Fruit fly (Drosophila melanogaster): ENCODE measurements around the gene CG17738.
A peak's percentile ranks its signal among the peaks of the same experiment; 100 is the strongest.

The CG17738 gene

dm6 chr3R:12229113-12229512 lies 41.6 kb upstream of the CG17738 start, which contains the start of gene CG3916:
Gene CG3916 (plus strand): TSS chr3R:12229413.
- no peak for TF ChIP-seq CG13204 (GFP tag; optimal IDR thresholded peaks at IDR 0.05)
- TF ChIP-seq CG4496 (GFP tag; IDR thresholded peaks at IDR 0.05), result no peak
- no peak for TF ChIP-seq Snoo (tag; optimal IDR thresholded peaks at IDR 0.05)
- TF ChIP-seq CG12605 (GFP tag; IDR thresholded peaks at IDR 0.05), result no peak
- TF ChIP-seq CG8159 (tag; optimal IDR thresholded peaks at IDR 0.05), result no peak
- no peak for TF ChIP-seq D1 (tag; optimal IDR thresholded peaks at IDR 0.05)
- TF ChIP-seq CG32121 (GFP tag; IDR thresholded peaks at IDR 0.05), result no peak
- TF ChIP-seq CG9948 (tag; optimal IDR thresholded peaks at IDR 0.05), result no peak
- TF ChIP-seq Pif1B (GFP tag; optimal IDR thresholded peaks at IDR 0.05), result no peak
- TF ChIP-seq Pif1A (GFP tag; optimal IDR thresholded peaks at IDR 0.05), result no peak
- no peak for TF ChIP-seq CG8301 (tag; optimal IDR thresholded peaks at IDR 0.05)
- TF ChIP-seq CG34367 (tag; optimal IDR thresholded peaks at IDR 0.05), result no peak
- no peak for TF ChIP-seq CG15710 (tag; optimal IDR thresholded peaks at IDR 0.05)
- no peak for TF ChIP-seq rn (GFP tag; IDR thresholded peaks at IDR 0.05)
- no peak for TF ChIP-seq CG14655 (GFP tag; optimal IDR thresholded peaks at IDR 0.05)
- no peak for TF ChIP-seq gl (tag; optimal IDR thresholded peaks at IDR 0.05)
- TF ChIP-seq CG10348 (GFP tag; IDR thresholded peaks at IDR 0.05), result no peak

dm6 chr3R:12232629-12233028 lies 38.1 kb upstream of the CG17738 start, which contains the start of gene Pglym87:
Gene Pglym87 (minus strand): TSS chr3R:12232729.
- TF ChIP-seq CG9948 (tag; optimal IDR thresholded peaks at IDR 0.05), result no peak
- no peak for TF ChIP-seq CG10348 (GFP tag; IDR thresholded peaks at IDR 0.05)

- TF ChIP-seq fd96Ca (GFP tag; IDR thresholded peaks at IDR 0.05), result no peak
- TF ChIP-seq CG13204 (GFP tag; optimal IDR thresholded peaks at IDR 0.05), result no peak
- no peak for TF ChIP-seq CG14655 (GFP tag; optimal IDR thresholded peaks at IDR 0.05)
Measured at dm6 chr3R:12234584-12234983, 36.1 kb upstream of the CG17738 start, which contains the start of gene Cyp313a5. Gene Cyp313a5 (minus strand): TSS chr3R:12234684.

- TF ChIP-seq Pif1B (GFP tag; optimal IDR thresholded peaks at IDR 0.05) (no peak), Snoo (tag; optimal IDR thresholded peaks at IDR 0.05) (no peak), CG32121 (GFP tag; IDR thresholded peaks at IDR 0.05) (no peak), Ets98B (GFP tag; IDR thresholded peaks at IDR 0.05) (no peak), CG15710 (tag; optimal IDR thresholded peaks at IDR 0.05) (no peak), EcR (GFP tag; optimal IDR thresholded peaks at IDR 0.05) (no peak), fd96Ca (GFP tag; IDR thresholded peaks at IDR 0.05) (no peak), CG13204 (GFP tag; optimal IDR thresholded peaks at IDR 0.05) (no peak), CG12605 (GFP tag; IDR thresholded peaks at IDR 0.05) (no peak)
Measured at dm6 chr3R:12236804-12237203, 33.9 kb upstream of the CG17738 start, which contains the start of gene Cyp313a2. Gene Cyp313a2 (minus strand): TSS chr3R:12236904.

dm6 chr3R:12239166-12239565 lies 31.5 kb upstream of the CG17738 start, which contains the start of gene Cyp313a3:
Gene Cyp313a3 (minus strand): TSS chr3R:12239266.
- TF ChIP-seq CG17806 (tag; optimal IDR thresholded peaks at IDR 0.05) (no peak), fd96Ca (GFP tag; IDR thresholded peaks at IDR 0.05) (no peak), CG34367 (tag; optimal IDR thresholded peaks at IDR 0.05) (no peak), CG10348 (GFP tag; IDR thresholded peaks at IDR 0.05) (no peak), CG8159 (tag; optimal IDR thresholded peaks at IDR 0.05) (no peak), rn (GFP tag; IDR thresholded peaks at IDR 0.05) (no peak), CG32121 (GFP tag; IDR thresholded peaks at IDR 0.05) (no peak), CG14655 (GFP tag; optimal IDR thresholded peaks at IDR 0.05) (no peak), D1 (tag; optimal IDR thresholded peaks at IDR 0.05) (no peak), CG8301 (tag; optimal IDR thresholded peaks at IDR 0.05) (no peak), gl (tag; optimal IDR thresholded peaks at IDR 0.05) (no peak), Ets98B (GFP tag; IDR thresholded peaks at IDR 0.05) (no peak), Snoo (tag; optimal IDR thresholded peaks at IDR 0.05) (no peak), CG13204 (GFP tag; optimal IDR thresholded peaks at IDR 0.05) (no peak), CG15710 (tag; optimal IDR thresholded peaks at IDR 0.05) (no peak), EcR (GFP tag; optimal IDR thresholded peaks at IDR 0.05) (no peak), CG4496 (GFP tag; IDR thresholded peaks at IDR 0.05) (no peak), Pif1B (GFP tag; optimal IDR thresholded peaks at IDR 0.05) (no peak), Pif1A (GFP tag; optimal IDR thresholded peaks at IDR 0.05) (no peak)

- TF ChIP-seq EcR (GFP tag; optimal IDR thresholded peaks at IDR 0.05) (no peak), CG14655 (GFP tag; optimal IDR thresholded peaks at IDR 0.05) (no peak), CG13204 (GFP tag; optimal IDR thresholded peaks at IDR 0.05) (peak; percentile 16), D1 (tag; optimal IDR thresholded peaks at IDR 0.05) (no peak), Pif1A (GFP tag; optimal IDR thresholded peaks at IDR 0.05) (no peak), CG8159 (tag; optimal IDR thresholded peaks at IDR 0.05) (no peak), fd96Ca (GFP tag; IDR thresholded peaks at IDR 0.05) (peak; percentile 52; the same call in 1 of the 3 replicates), CG4496 (GFP tag; IDR thresholded peaks at IDR 0.05) (peak; percentile 31; the same call in 1 of the 3 replicates)
Measured at dm6 chr3R:12244468-12245060, 26.1 kb upstream of the CG17738 start.

- no peak for TF ChIP-seq EcR (GFP tag; optimal IDR thresholded peaks at IDR 0.05)
- no peak for TF ChIP-seq CG9948 (tag; optimal IDR thresholded peaks at IDR 0.05)
- TF ChIP-seq fd96Ca (GFP tag; IDR thresholded peaks at IDR 0.05), result no peak
- no peak for TF ChIP-seq CG17806 (tag; optimal IDR thresholded peaks at IDR 0.05)
- no peak for TF ChIP-seq CG12605 (GFP tag; IDR thresholded peaks at IDR 0.05)
- no peak for TF ChIP-seq CG15710 (tag; optimal IDR thresholded peaks at IDR 0.05)
- no peak for TF ChIP-seq Pif1A (GFP tag; optimal IDR thresholded peaks at IDR 0.05)
- TF ChIP-seq Ets98B (GFP tag; IDR thresholded peaks at IDR 0.05), result no peak
- TF ChIP-seq CG34367 (tag; optimal IDR thresholded peaks at IDR 0.05), result no peak
- no peak for TF ChIP-seq CG8159 (tag; optimal IDR thresholded peaks at IDR 0.05)
Measured at dm6 chr3R:12248243-12248642, 22.4 kb upstream of the CG17738 start.
